Fruit fly (Drosophila melanogaster) whole organism, prepupa: ENCODE results near the gene mEFTs.

Experiments used
- Blimp-1 ChIP-seq: fragments of 200-800 bp; sonication (Bioruptor generic); optimal IDR thresholded peaks from 3 replicates; lab custom pipeline; 2017; ENCODE audit warnings: missing biosample characterization, missing genetic modification characterization, mild to moderate bottlenecking, moderate library complexity, missing genetic modification reagents
- CG11294 ChIP-seq: fragments of 200-800 bp; sonication (Bioruptor generic); IDR thresholded peaks from 2 replicates; pipeline ENCODE4 v1.3.6; 2022; ENCODE audit warnings: missing biosample characterization, missing genetic modification characterization
- CG11762 ChIP-seq: fragments of 200-800 bp; sonication (Bioruptor generic); optimal IDR thresholded peaks from 3 replicates; lab custom pipeline; 2016; ENCODE audit warnings: missing biosample characterization, missing genetic modification characterization; ENCODE audit not compliant: insufficient read depth
- CG11902 ChIP-seq: fragments of 200-800 bp; sonication (Bioruptor generic); optimal IDR thresholded peaks from 3 replicates; lab custom pipeline; 2016; ENCODE audit warnings: missing biosample characterization, missing genetic modification characterization
- CG16779 ChIP-seq: fragments of 200-800 bp; sonication (Bioruptor generic); optimal IDR thresholded peaks from 3 replicates; lab custom pipeline; 2017; ENCODE audit warnings: missing biosample characterization, mild to moderate bottlenecking, missing genetic modification characterization
- CG3919 ChIP-seq: fragments of 200-800 bp; sonication (Bioruptor generic); optimal IDR thresholded peaks from 3 replicates; lab custom pipeline; 2016; ENCODE audit warnings: missing biosample characterization, missing genetic modification characterization
- CG4318 ChIP-seq: fragments of 200-800 bp; sonication (Bioruptor generic); optimal IDR thresholded peaks from 3 replicates; lab custom pipeline; 2017; ENCODE audit warnings: missing biosample characterization, mild to moderate bottlenecking, missing genetic modification characterization
- CG6163 ChIP-seq: fragments of 200-800 bp; sonication (Bioruptor generic); IDR thresholded peaks from 3 replicates; pipeline ENCODE4 v1.3.6; 2022; ENCODE audit warnings: missing biosample characterization, missing genetic modification characterization
- CG6808 ChIP-seq: fragments of 200-800 bp; sonication (Bioruptor generic); optimal IDR thresholded peaks from 3 replicates; lab custom pipeline; 2017; ENCODE audit warnings: missing biosample characterization, missing genetic modification characterization, mild to moderate bottlenecking, moderate library complexity, missing genetic modification reagents
- CG8119 ChIP-seq: fragments of 200-800 bp; sonication (Bioruptor generic); IDR thresholded peaks from 3 replicates; pipeline ENCODE4 v1.3.6; 2022; ENCODE audit warnings: missing biosample characterization, missing genetic modification characterization
- CG8632 ChIP-seq: fragments of 200-800 bp; sonication (Bioruptor generic); optimal IDR thresholded peaks from 3 replicates; lab custom pipeline; 2016; ENCODE audit warnings: missing biosample characterization, missing genetic modification characterization
- CG9139 ChIP-seq: fragments of 200-800 bp; sonication (Bioruptor generic); optimal IDR thresholded peaks from 3 replicates; lab custom pipeline; 2017; ENCODE audit warnings: missing biosample characterization, mild to moderate bottlenecking, missing genetic modification characterization
- Eip78C ChIP-seq: fragments of 200-800 bp; sonication (Bioruptor generic); peaks from one replicate; lab custom pipeline; 2016; ENCODE audit warnings: missing biosample characterization, missing genetic modification characterization
- Eip93F ChIP-seq: fragments of 200-800 bp; sonication (Bioruptor generic); optimal IDR thresholded peaks from 2 replicates; lab custom pipeline; 2016; ENCODE audit warnings: missing biosample characterization, mild to moderate bottlenecking, missing genetic modification characterization
- Ets21C ChIP-seq: fragments of 200-800 bp; sonication (Bioruptor generic); optimal IDR thresholded peaks from 3 replicates; lab custom pipeline; 2016; ENCODE audit warnings: missing biosample characterization, missing genetic modification characterization
- Ets96B ChIP-seq: fragments of 200-800 bp; optimal IDR thresholded peaks from 2 replicates; lab custom pipeline; 2019; ENCODE audit warnings: missing biosample characterization, mild to moderate bottlenecking, missing genetic modification characterization, moderate library complexity
- Gug ChIP-seq: fragments of 200-800 bp; sonication (Bioruptor generic); IDR thresholded peaks from 2 replicates; pipeline ENCODE4 v1.3.6; 2022; ENCODE audit warnings: missing biosample characterization, missing genetic modification characterization
- Hr38 ChIP-seq: sonication (Bioruptor generic); optimal IDR thresholded peaks from 2 replicates; lab custom pipeline; 2016; ENCODE audit warnings: missing biosample characterization, missing genetic modification characterization
- Hr39 ChIP-seq: fragments of 200-800 bp; sonication (Bioruptor generic); optimal IDR thresholded peaks from 2 replicates; lab custom pipeline; 2016; ENCODE audit warnings: missing biosample characterization, missing genetic modification characterization
- Hr4 ChIP-seq: fragments of 200-800 bp; sonication (Bioruptor generic); optimal IDR thresholded peaks from 3 replicates; lab custom pipeline; 2016; ENCODE audit warnings: missing biosample characterization, missing genetic modification characterization
- Sox102F ChIP-seq: fragments of 200-800 bp; sonication (Bioruptor generic); optimal IDR thresholded peaks from 2 replicates; lab custom pipeline; 2016; ENCODE audit warnings: missing biosample characterization, mild to moderate bottlenecking, missing genetic modification characterization
- Sox15 ChIP-seq: fragments of 200-800 bp; sonication (Bioruptor generic); optimal IDR thresholded peaks from 3 replicates; lab custom pipeline; 2016; ENCODE audit warnings: missing biosample characterization, missing genetic modification characterization
- acj6 ChIP-seq: fragments of 200-800 bp; sonication (Bioruptor generic); optimal IDR thresholded peaks from 3 replicates; lab custom pipeline; 2016; ENCODE audit warnings: missing biosample characterization, missing genetic modification characterization
- dac ChIP-seq: fragments of 200-800 bp; sonication (Bioruptor generic); optimal IDR thresholded peaks from 2 replicates; lab custom pipeline; 2017; ENCODE audit warnings: missing biosample characterization, mild to moderate bottlenecking, missing genetic modification characterization
- eg ChIP-seq: fragments of 200-800 bp; sonication (Bioruptor generic); IDR thresholded peaks from 3 replicates; pipeline ENCODE4 v1.3.6; 2022; ENCODE audit warnings: missing biosample characterization, missing genetic modification characterization
- esn ChIP-seq: fragments of 200-800 bp; sonication (Bioruptor generic); optimal IDR thresholded peaks from 2 replicates; lab custom pipeline; 2016; ENCODE audit warnings: missing biosample characterization, mild to moderate bottlenecking, missing genetic modification characterization, moderate library complexity
- net ChIP-seq: fragments of 200-800 bp; sonication (Bioruptor generic); optimal IDR thresholded peaks from 3 replicates; lab custom pipeline; 2016; ENCODE audit warnings: missing biosample characterization, missing genetic modification characterization
- salr ChIP-seq, 2 experiments: fragments of 200-800 bp; sonication (Bioruptor generic); optimal IDR thresholded peaks; 3 replicates each; lab custom pipeline; 2016 to 2018; ENCODE audit warnings: missing biosample characterization in 2 of 2, missing genetic modification characterization in 2 of 2, mild to moderate bottlenecking in 1 of 2
- spab ChIP-seq: fragments of 200-800 bp; sonication (Bioruptor generic); optimal IDR thresholded peaks from 2 replicates; lab custom pipeline; 2017; ENCODE audit warnings: missing biosample characterization, mild to moderate bottlenecking, missing genetic modification characterization, missing genetic modification reagents
- ss ChIP-seq, 2 experiments: fragments of 200-800 bp; sonication (Bioruptor generic); optimal IDR thresholded peaks; 2 replicates in 1 of 2; 3 replicates in 1 of 2; lab custom pipeline; 2017 to 2018; ENCODE audit warnings: mild to moderate bottlenecking in 2 of 2, missing biosample characterization in 2 of 2, missing genetic modification characterization in 2 of 2, moderate library complexity in 1 of 2
- svp ChIP-seq: fragments of 200-800 bp; sonication (Bioruptor generic); peaks from one replicate; lab custom pipeline; 2016; ENCODE audit warnings: missing biosample characterization, missing genetic modification characterization
- topi ChIP-seq: fragments of 200-800 bp; sonication (Bioruptor generic); optimal IDR thresholded peaks from 3 replicates; lab custom pipeline; 2016; ENCODE audit warnings: missing biosample characterization, missing genetic modification characterization

mEFTs gene

DNA sequence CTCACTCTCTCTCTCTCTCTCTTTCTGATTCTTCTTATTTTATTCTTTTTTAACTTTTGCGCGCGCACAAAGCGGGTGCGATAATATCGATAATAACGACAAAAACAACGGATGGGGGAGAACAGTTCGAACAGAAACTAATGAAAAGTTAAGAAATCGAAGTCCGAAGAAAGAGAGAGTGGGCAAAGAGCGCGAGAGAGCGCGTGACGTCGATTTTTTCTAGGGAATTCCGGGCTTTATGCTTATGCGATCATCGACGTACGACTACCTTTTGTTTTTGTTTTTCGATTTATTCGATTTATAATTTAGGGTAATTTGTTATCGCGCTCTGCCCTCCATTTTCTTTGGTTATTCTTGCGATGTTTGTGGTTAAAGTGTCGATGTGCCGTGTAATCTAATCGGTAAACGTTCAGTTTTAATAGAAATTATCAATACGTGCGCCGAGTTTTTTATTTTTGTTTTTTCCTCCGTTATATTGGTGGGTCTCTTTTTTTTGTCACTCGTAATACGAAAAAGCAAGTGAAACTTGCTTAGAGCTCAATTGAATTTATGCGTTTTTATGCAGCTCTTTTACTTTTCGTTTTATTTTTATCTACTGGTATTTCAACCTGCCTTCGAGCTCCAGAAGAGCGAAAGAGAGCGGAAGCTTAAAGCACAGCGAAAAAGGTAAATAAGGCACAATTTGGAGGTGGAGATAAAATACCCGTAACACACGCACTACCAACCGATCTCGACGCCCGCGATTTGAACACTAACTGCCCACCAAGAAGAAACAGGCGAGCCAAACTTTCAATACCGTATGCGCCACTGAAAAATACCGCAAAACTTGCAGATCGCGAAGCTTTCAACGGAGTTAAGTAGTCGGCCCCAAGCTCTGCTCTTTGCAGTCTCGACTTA lies 51.0 kb downstream of the mEFTs start, which contains the start of gene dl (continued):
- peak; percentile 36 for TF ChIP-seq esn (GFP tag; lab: Kevin White, UChicago)
- TF ChIP-seq Sox15 (GFP tag; lab: Kevin White, UChicago), result peak; percentile 20
- TF ChIP-seq CG11902 (GFP tag; lab: Kevin White, UChicago), result no peak
- TF ChIP-seq Ets96B, result peak; percentile 36
- TF ChIP-seq CG16779 (tag; lab: Kevin White, UChicago), result no peak
- TF ChIP-seq salr (GFP tag; optimal IDR thresholded peaks at IDR 0.05; lab: Kevin White, UChicago), result peak in 1 of 2 experiments; percentile 79
- peak; percentile 33 for TF ChIP-seq CG11762
- peak; percentile 2 for TF ChIP-seq CG9139
- TF ChIP-seq CG4318, result peak; percentile 65
- TF ChIP-seq Ets21C (GFP tag; lab: Kevin White, UChicago), result no peak
- peak; percentile 78 for TF ChIP-seq svp
- TF ChIP-seq Hr38, result no peak
- TF ChIP-seq Sox102F, result peak; percentile 9
- TF ChIP-seq Eip93F, result no peak
- TF ChIP-seq spab (GFP tag; lab: Kevin White, UChicago), result peak; percentile 42
- TF ChIP-seq topi (GFP tag; lab: Kevin White, UChicago), result peak; percentile 28
- TF ChIP-seq net (GFP tag; lab: Kevin White, UChicago), result peak; percentile 65
- TF ChIP-seq Blimp-1 (GFP tag; lab: Kevin White, UChicago), result peak; percentile 9
- peak; percentile 81 for TF ChIP-seq CG8119
- peak; percentile 89 for TF ChIP-seq Eip78C (GFP tag; lab: Kevin White, UChicago)
- no peak for TF ChIP-seq Gug (GFP tag; lab: Robert Waterston, UW)
- TF ChIP-seq dac (GFP tag; lab: Kevin White, UChicago), result peak; percentile 68
- TF ChIP-seq CG3919, result peak; percentile 43
- TF ChIP-seq CG11294, result peak; percentile 41; the same call in 1 of the 2 replicates
- peak; percentile 36 for TF ChIP-seq acj6 (GFP tag; lab: Kevin White, UChicago)
- peak; percentile 78 for TF ChIP-seq Hr4 (GFP tag; lab: Kevin White, UChicago)
- peak in 1 of 2 experiments; percentile 58 for TF ChIP-seq ss (GFP tag; optimal IDR thresholded peaks at IDR 0.05; lab: Kevin White, UChicago)
- peak; percentile 11 for TF ChIP-seq CG8632
- TF ChIP-seq Hr39 (GFP tag; lab: Kevin White, UChicago), result peak; percentile 35
- no peak; the same call in 1 of the 3 replicates for TF ChIP-seq CG6163 (GFP tag; lab: Robert Waterston, UW)
- peak; percentile 46 for TF ChIP-seq CG6808 (GFP tag; lab: Kevin White, UChicago)
- peak; percentile 67; the same call in 2 of the 3 replicates for TF ChIP-seq eg (GFP tag; lab: Robert Waterston, UW)
